Worm (Caenorhabditis elegans) whole organism, young adult: ENCODE measurements around the gene zim-2.

Experiments
- C06A6.2 ChIP-seq: fragments of 200-800 bp; sonication (Bioruptor generic); conservative IDR thresholded peaks from 2 replicates; pipeline ENCODE4 v1.3.6; 2022; ENCODE audit warnings: missing genetic modification characterization, missing compliant biosample characterization
- C17E4.6 ChIP-seq: fragments of 200-800 bp; sonication (Bioruptor generic); IDR thresholded peaks from 2 replicates; pipeline ENCODE4 v1.3.6; 2022; ENCODE audit warnings: missing genetic modification reagents, missing genetic modification characterization, missing compliant biosample characterization
- D2030.7 ChIP-seq: fragments of 200-800 bp; sonication (Bioruptor generic); IDR thresholded peaks from 2 replicates; pipeline ENCODE4 v1.3.6; 2022; ENCODE audit warnings: missing genetic modification reagents, missing genetic modification characterization, missing compliant biosample characterization
- F33H1.4 ChIP-seq: fragments of 200-800 bp; sonication (Bioruptor generic); IDR thresholded peaks from 2 replicates; pipeline ENCODE4 v1.3.6; 2022; ENCODE audit warnings: missing genetic modification reagents, missing genetic modification characterization, missing compliant biosample characterization
- F52B5.7 ChIP-seq: sonication (generic microtip); optimal IDR thresholded peaks from 2 replicates; lab custom pipeline; 2016; ENCODE audit warnings: mild to moderate bottlenecking, missing genetic modification characterization, missing compliant biosample characterization
- Y53G8AR.9 ChIP-seq: fragments of 200-800 bp; sonication (Bioruptor generic); conservative IDR thresholded peaks from 2 replicates; pipeline ENCODE4 v1.3.6; 2022; ENCODE audit warnings: missing genetic modification reagents, missing genetic modification characterization, missing compliant biosample characterization
- Y56A3A.18 ChIP-seq: fragments of 200-800 bp; sonication (Bioruptor generic); IDR thresholded peaks from 2 replicates; pipeline ENCODE4 v1.3.6; 2022; ENCODE audit warnings: missing genetic modification reagents, missing genetic modification characterization, missing compliant biosample characterization
- Y95B8A.8 ChIP-seq: fragments of 200-800 bp; sonication (Bioruptor generic); IDR thresholded peaks from 2 replicates; pipeline ENCODE4 v1.3.6; 2022; ENCODE audit warnings: missing genetic modification reagents, missing genetic modification characterization, missing compliant biosample characterization
- aptf-2 ChIP-seq: fragments of 200-800 bp; sonication (Bioruptor generic); conservative IDR thresholded peaks from 2 replicates; pipeline ENCODE4 v1.3.6; 2022; ENCODE audit warnings: missing genetic modification reagents, missing genetic modification characterization, missing compliant biosample characterization
- aptf-3 ChIP-seq: fragments of 200-800 bp; sonication (Bioruptor generic); IDR thresholded peaks from 2 replicates; pipeline ENCODE4 v1.3.6; 2022; ENCODE audit warnings: missing genetic modification characterization, missing compliant biosample characterization
- atf-7 ChIP-seq: sonication (generic microtip); optimal IDR thresholded peaks from 2 replicates; lab custom pipeline; 2017; ENCODE audit warnings: mild to moderate bottlenecking, missing genetic modification characterization, missing compliant biosample characterization
- attf-3 ChIP-seq: fragments of 200-800 bp; sonication (Bioruptor generic); conservative IDR thresholded peaks from 2 replicates; pipeline ENCODE4 v1.3.6; 2022; ENCODE audit warnings: missing genetic modification reagents, missing genetic modification characterization, missing compliant biosample characterization
- bed-2 ChIP-seq: fragments of 200-800 bp; sonication (Bioruptor generic); IDR thresholded peaks from 2 replicates; pipeline ENCODE4 v1.3.6; 2022; ENCODE audit warnings: missing genetic modification reagents, missing genetic modification characterization, missing compliant biosample characterization
- cebp-1 ChIP-seq, 2 experiments: fragments of 200-800 bp in 1 of 2; sonication (Bioruptor generic) in 1 of 2; sonication (generic microtip) in 1 of 2; IDR thresholded peaks in 1 of 2; optimal IDR thresholded peaks in 1 of 2; 2 replicates each; pipeline versions ENCODE4 v1.3.6 to Lab custom; 2017 to 2022; ENCODE audit warnings: missing compliant biosample characterization in 2 of 2, missing genetic modification characterization in 2 of 2, mild to moderate bottlenecking in 1 of 2, missing genetic modification reagents in 1 of 2, moderate library complexity in 1 of 2
- cebp-2 ChIP-seq: fragments of 200-800 bp; sonication (Bioruptor generic); IDR thresholded peaks from 2 replicates; pipeline ENCODE4 v1.3.6; 2022; ENCODE audit warnings: missing genetic modification characterization, missing compliant biosample characterization
- egl-44 ChIP-seq: fragments of 200-800 bp; sonication (Bioruptor generic); IDR thresholded peaks from 2 replicates; pipeline ENCODE4 v1.3.6; 2022; ENCODE audit warnings: missing genetic modification reagents, missing genetic modification characterization, missing compliant biosample characterization
- ets-4 ChIP-seq: fragments of 200-800 bp; sonication (Bioruptor generic); optimal IDR thresholded peaks from 2 replicates; lab custom pipeline; 2018; ENCODE audit warnings: mild to moderate bottlenecking, missing genetic modification characterization, missing compliant biosample characterization
- hmg-20 ChIP-seq: fragments of 200-800 bp; sonication (Bioruptor generic); IDR thresholded peaks from 2 replicates; pipeline ENCODE4 v1.3.6; 2022; ENCODE audit warnings: missing genetic modification reagents, missing genetic modification characterization, missing compliant biosample characterization
- hrde-1 ChIP-seq: sonication (generic microtip); optimal IDR thresholded peaks from 2 replicates; lab custom pipeline; 2016; ENCODE audit warnings: missing genetic modification characterization, mild to moderate bottlenecking, missing compliant biosample characterization, moderate library complexity, missing genotype, missing genetic modification reagents, borderline replicate concordance
- hsf-1 ChIP-seq: fragments of 200-800 bp; sonication (Bioruptor generic); IDR thresholded peaks from 2 replicates; pipeline ENCODE4 v1.3.6; 2022; ENCODE audit warnings: missing genetic modification reagents, missing genetic modification characterization, missing compliant biosample characterization
- lag-1 ChIP-seq: fragments of 200-800 bp; sonication (Bioruptor generic); IDR thresholded peaks from 2 replicates; pipeline ENCODE4 v1.3.6; 2022; ENCODE audit warnings: missing genetic modification reagents, missing genetic modification characterization, missing compliant biosample characterization
- lin-40 ChIP-seq: sonication (generic microtip); optimal IDR thresholded peaks from 2 replicates; lab custom pipeline; 2016; ENCODE audit warnings: missing genetic modification characterization, mild to moderate bottlenecking, missing compliant biosample characterization, missing genotype, missing genetic modification reagents
- lir-1 ChIP-seq: fragments of 200-800 bp; sonication (Bioruptor generic); conservative IDR thresholded peaks from 2 replicates; pipeline ENCODE4 v1.3.6; 2022; ENCODE audit warnings: missing genetic modification reagents, missing genetic modification characterization, missing compliant biosample characterization
- lsy-27 ChIP-seq: sonication (generic microtip); optimal IDR thresholded peaks from 2 replicates; lab custom pipeline; 2017; ENCODE audit warnings: missing genetic modification characterization, mild to moderate bottlenecking, missing compliant biosample characterization, antibody characterized with exemption, missing genotype, borderline replicate concordance; ENCODE audit not compliant: insufficient read depth
- madf-10 ChIP-seq: sonication (generic microtip); optimal IDR thresholded peaks from 2 replicates; lab custom pipeline; 2016; ENCODE audit warnings: mild to moderate bottlenecking, missing genetic modification characterization, missing compliant biosample characterization
- madf-3 ChIP-seq: fragments of 200-800 bp; sonication (Bioruptor generic); IDR thresholded peaks from 2 replicates; pipeline ENCODE4 v1.3.6; 2022; ENCODE audit warnings: missing genetic modification reagents, missing genetic modification characterization, missing compliant biosample characterization
- madf-6 ChIP-seq: fragments of 200-800 bp; sonication (Bioruptor generic); IDR thresholded peaks from 2 replicates; pipeline ENCODE4 v1.3.6; 2022; ENCODE audit warnings: missing genetic modification reagents, missing genetic modification characterization, missing compliant biosample characterization
- madf-8 ChIP-seq: fragments of 200-800 bp; sonication (Bioruptor generic); conservative IDR thresholded peaks from 2 replicates; pipeline ENCODE4 v1.3.6; 2022; ENCODE audit warnings: missing genetic modification reagents, missing genetic modification characterization, missing compliant biosample characterization
- mcd-1 ChIP-seq: fragments of 200-800 bp; sonication (Bioruptor generic); IDR thresholded peaks from 2 replicates; pipeline ENCODE4 v1.3.6; 2022; ENCODE audit warnings: missing genetic modification reagents, missing genetic modification characterization, missing compliant biosample characterization
- mxl-1 ChIP-seq: sonication (generic microtip); optimal IDR thresholded peaks from 2 replicates; lab custom pipeline; 2016; ENCODE audit warnings: missing genetic modification characterization, missing compliant biosample characterization
- nfya-2 ChIP-seq: fragments of 200-800 bp; sonication (Bioruptor generic); IDR thresholded peaks from 2 replicates; pipeline ENCODE4 v1.3.6; 2022; ENCODE audit warnings: missing genetic modification reagents, missing genetic modification characterization, missing compliant biosample characterization
- nfyb-1 ChIP-seq: fragments of 200-800 bp; sonication (Bioruptor generic); IDR thresholded peaks from 2 replicates; pipeline ENCODE4 v1.3.6; 2022; ENCODE audit warnings: missing genetic modification reagents, missing genetic modification characterization, missing compliant biosample characterization
- nhr-27 ChIP-seq: fragments of 200-800 bp; sonication (Bioruptor generic); optimal IDR thresholded peaks from 2 replicates; lab custom pipeline; 2018; ENCODE audit warnings: mild to moderate bottlenecking, missing genetic modification characterization, moderate library complexity, missing compliant biosample characterization
- nhr-80 ChIP-seq: sonication (generic microtip); optimal IDR thresholded peaks from 2 replicates; lab custom pipeline; 2016; ENCODE audit warnings: missing genetic modification characterization, missing compliant biosample characterization
- nhr-90 ChIP-seq: sonication (generic microtip); optimal IDR thresholded peaks from 2 replicates; lab custom pipeline; 2016; ENCODE audit warnings: missing genotype, mild to moderate bottlenecking, missing genetic modification characterization, missing compliant biosample characterization
- somi-1 ChIP-seq: fragments of 200-800 bp; sonication (Bioruptor generic); optimal IDR thresholded peaks from 2 replicates; lab custom pipeline; 2018; ENCODE audit warnings: mild to moderate bottlenecking, missing genetic modification characterization, missing compliant biosample characterization
- tlf-1 ChIP-seq: fragments of 200-800 bp; sonication (Bioruptor generic); optimal IDR thresholded peaks from 2 replicates; lab custom pipeline; 2018; ENCODE audit warnings: mild to moderate bottlenecking, missing genetic modification characterization, missing compliant biosample characterization
- unc-62 ChIP-seq: fragments of 150-350 bp; optimal IDR thresholded peaks from 2 replicates; lab custom pipeline; 2014; ENCODE audit warnings: missing biosample characterization, missing genetic modification reagents, missing genetic modification characterization
- ztf-18 ChIP-seq: sonication (generic microtip); optimal IDR thresholded peaks from 2 replicates; lab custom pipeline; 2016; ENCODE audit warnings: missing genotype, mild to moderate bottlenecking, missing genetic modification characterization, missing compliant biosample characterization
- ztf-22 ChIP-seq: fragments of 200-800 bp; sonication (Bioruptor generic); optimal IDR thresholded peaks from 2 replicates; lab custom pipeline; 2018; ENCODE audit warnings: mild to moderate bottlenecking, missing genetic modification characterization, moderate library complexity, missing compliant biosample characterization
- ztf-25 ChIP-seq: fragments of 200-800 bp; sonication (Bioruptor generic); IDR thresholded peaks from 2 replicates; pipeline ENCODE4 v1.3.6; 2022; ENCODE audit warnings: missing genetic modification reagents, missing genetic modification characterization, missing compliant biosample characterization
- ztf-26 ChIP-seq: sonication (generic microtip); optimal IDR thresholded peaks from 2 replicates; lab custom pipeline; 2017; ENCODE audit warnings: missing genetic modification characterization, missing compliant biosample characterization
- ztf-3 ChIP-seq: fragments of 200-800 bp; sonication (Bioruptor generic); optimal IDR thresholded peaks from 2 replicates; lab custom pipeline; 2018; ENCODE audit warnings: mild to moderate bottlenecking, missing genetic modification characterization, missing compliant biosample characterization

Gene zim-2

ce11 chrIV:10554947-10555346, at the start of gene zim-2:
zim-2 (plus strand) TSS chrIV:10555247.
- TF ChIP-seq mxl-1 (tag; lab: Kevin White, UChicago) (no peak), hmg-20 (GFP tag; lab: Robert Waterston, UW) (no peak), ztf-25 (GFP tag; lab: Robert Waterston, UW) (no peak), nfya-2 (GFP tag; lab: Robert Waterston, UW) (no peak), lsy-27 (tag; lab: Kevin White, UChicago) (no peak), nhr-90 (no peak), C06A6.2 (GFP tag; lab: Robert Waterston, UW) (no peak), ztf-3 (GFP tag; lab: Kevin White, UChicago) (no peak), unc-62 (GFP tag; lab: Kevin White, UChicago) (no peak), F52B5.7 (tag; lab: Kevin White, UChicago) (no peak), C17E4.6 (GFP tag; lab: Robert Waterston, UW) (no peak), madf-8 (no peak), tlf-1 (GFP tag; lab: Kevin White, UChicago) (no peak), attf-3 (GFP tag; lab: Robert Waterston, UW) (no peak), egl-44 (GFP tag; lab: Robert Waterston, UW) (no peak)

ce11 chrIV:10506016-10506415, 49.0 kb upstream of the zim-2 start:
- 0 out of 2 replicates have a peak, but pooled peaks have one; percentile 60 for TF ChIP-seq cebp-2
- no peak for TF ChIP-seq ztf-22 (GFP tag; lab: Kevin White, UChicago)
- no peak for TF ChIP-seq Y53G8AR.9 (GFP tag; lab: Robert Waterston, UW)
- no peak for TF ChIP-seq attf-3 (GFP tag; lab: Robert Waterston, UW)
- TF ChIP-seq ztf-18 (tag; lab: Kevin White, UChicago) = no peak

ce11 chrIV:10507586-10507985, 47.5 kb upstream of the zim-2 start:
- peak; percentile 12 for TF ChIP-seq lin-40 (tag; lab: Kevin White, UChicago)
- TF ChIP-seq aptf-2 (GFP tag; lab: Robert Waterston, UW) = no peak

- TF ChIP-seq ets-4 (peak; percentile 39), atf-7 (peak; percentile 97), nfyb-1 (GFP tag; lab: Robert Waterston, UW) (no peak), madf-10 (peak; percentile 51), ztf-26 (tag; lab: Kevin White, UChicago) (no peak), C06A6.2 (GFP tag; lab: Robert Waterston, UW) (no peak), Y56A3A.18 (0 out of 2 replicates have a peak, but pooled peaks have one; percentile 13), Y95B8A.8 (GFP tag; lab: Robert Waterston, UW) (no peak), hsf-1 (GFP tag; lab: Robert Waterston, UW) (peak; percentile 59), mcd-1 (GFP tag; lab: Robert Waterston, UW) (no peak), aptf-3 (GFP tag; lab: Robert Waterston, UW) (no peak), ztf-3 (GFP tag; lab: Kevin White, UChicago) (no peak), cebp-1 (GFP tag; IDR thresholded peaks at IDR 0.05; lab: Robert Waterston, UW) (no peak), cebp-1 (tag; optimal IDR thresholded peaks at IDR 0.05; lab: Kevin White, UChicago) (peak; percentile 48), nhr-27 (tag; lab: Kevin White, UChicago) (no peak), F33H1.4 (GFP tag; lab: Robert Waterston, UW) (no peak), lin-40 (tag; lab: Kevin White, UChicago) (no peak), hrde-1 (tag; lab: Kevin White, UChicago) (no peak), unc-62 (GFP tag; lab: Kevin White, UChicago) (peak; percentile 41), bed-2 (no peak), madf-3 (GFP tag; lab: Robert Waterston, UW) (no peak), lir-1 (GFP tag; lab: Robert Waterston, UW) (no peak), somi-1 (GFP tag; lab: Kevin White, UChicago) (no peak), nhr-80 (tag; lab: Kevin White, UChicago) (peak; percentile 77), D2030.7 (GFP tag; lab: Robert Waterston, UW) (no peak), madf-6 (GFP tag; lab: Robert Waterston, UW) (no peak), lag-1 (GFP tag; lab: Robert Waterston, UW) (no peak)
Observed at ce11 chrIV:10511432-10511831, 43.6 kb upstream of the zim-2 start.
